Fruit fly (Drosophila melanogaster): Measurements from ENCODE around the gene CG9915.

- no peak for TF ChIP-seq CG3032 (tag; optimal IDR thresholded peaks at IDR 0.05)
- no peak for TF ChIP-seq CG11762 (GFP tag; optimal IDR thresholded peaks at IDR 0.05; ENCODE audit: insufficient read depth)
- no peak for TF ChIP-seq CG16779 (tag; optimal IDR thresholded peaks at IDR 0.05)
- TF ChIP-seq CG6808 (GFP tag; optimal IDR thresholded peaks at IDR 0.05), result peak; percentile 33
- no peak for TF ChIP-seq Hr4 (GFP tag; optimal IDR thresholded peaks at IDR 0.05)
- TF ChIP-seq CG6854 (GFP tag; optimal IDR thresholded peaks at IDR 0.05), result peak; percentile 12
- no peak for TF ChIP-seq svp (GFP tag)
- no peak for TF ChIP-seq fd85E (GFP tag; optimal IDR thresholded peaks at IDR 0.05)
These were observed 7.4 kb upstream of the CG9915 start, which contains the start of gene Cyp1 for dm6 chrX:16320197-16320921.

Data from whole organism, prepupa.